Worm (Caenorhabditis elegans) whole organism, mixed stage, embryonic: ENCODE measurements around the gene F31B9.3.

ENCODE experiments used
- blmp-1 ChIP-seq: fragments of 150-350 bp; optimal IDR thresholded peaks from 2 replicates; lab custom pipeline; 2014; ENCODE audit warnings: missing biosample characterization, missing genetic modification characterization
- ceh-43 ChIP-seq: fragments of 200-800 bp; sonication (Bioruptor generic); optimal IDR thresholded peaks from 2 replicates; lab custom pipeline; 2018; ENCODE audit warnings: mild to moderate bottlenecking, missing genetic modification characterization, moderate library complexity, missing compliant biosample characterization
- cnd-1 ChIP-seq: fragments of 200-800 bp; sonication (Bioruptor generic); optimal IDR thresholded peaks from 2 replicates; lab custom pipeline; 2018; ENCODE audit warnings: mild to moderate bottlenecking, missing genetic modification characterization, missing compliant biosample characterization
- hlh-1 ChIP-seq: fragments of 150-350 bp; optimal IDR thresholded peaks from 2 replicates; lab custom pipeline; 2014; ENCODE audit warnings: missing biosample characterization, missing genetic modification reagents, missing genetic modification characterization
- nhr-28 ChIP-seq: fragments of 150-350 bp; optimal IDR thresholded peaks from 2 replicates; lab custom pipeline; 2014; ENCODE audit warnings: missing biosample characterization, missing genetic modification characterization
- unc-62 ChIP-seq: fragments of 150-350 bp; optimal IDR thresholded peaks from 2 replicates; lab custom pipeline; 2014; ENCODE audit warnings: missing biosample characterization, missing genetic modification reagents, missing genetic modification characterization

DNA sequence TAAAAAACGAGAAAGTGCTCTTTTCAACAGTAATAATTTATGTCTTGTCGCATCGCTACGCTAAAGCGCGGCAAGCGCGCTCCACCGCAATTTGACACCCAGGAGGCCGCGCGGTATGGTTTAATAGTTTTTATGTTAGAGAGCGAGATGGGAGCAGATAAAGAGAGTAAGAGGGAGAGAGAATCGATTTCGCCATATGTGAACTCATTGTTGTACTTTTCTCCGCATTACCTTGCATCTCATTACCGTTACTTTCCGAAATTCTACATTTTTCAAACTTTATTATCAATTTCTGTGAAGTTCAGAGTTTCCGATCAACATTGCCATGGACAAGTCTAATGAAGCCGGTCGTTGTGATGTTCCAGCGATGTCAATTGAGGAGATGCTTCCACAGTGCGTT is at the start of gene F31B9.3:
- TF ChIP-seq unc-62 (GFP tag; lab: Kevin White, UChicago) (no peak), ceh-43 (GFP tag; lab: Kevin White, UChicago) (no peak), nhr-28 (tag; lab: Kevin White, UChicago) (no peak), cnd-1 (tag; lab: Kevin White, UChicago) (no peak), blmp-1 (tag; lab: Kevin White, UChicago) (no peak), hlh-1 (tag; lab: Kevin White, UChicago) (no peak)
